Worm (Caenorhabditis elegans) whole organism, L4 larva: ENCODE data around the gene faah-1.

ENCODE experiments used
- F49E8.2 ChIP-seq: sonication (generic microtip); optimal IDR thresholded peaks from 2 replicates; lab custom pipeline; 2016; ENCODE audit warnings: missing compliant biosample characterization, mild to moderate bottlenecking, missing genetic modification characterization, borderline replicate concordance
- ctbp-1 ChIP-seq: fragments of 200-800 bp; sonication (Bioruptor generic); IDR thresholded peaks from 2 replicates; pipeline ENCODE4 v1.3.6; 2022; ENCODE audit warnings: missing genetic modification reagents, missing genetic modification characterization, missing compliant biosample characterization
- fkh-10 ChIP-seq: fragments of 150-350 bp; optimal IDR thresholded peaks from 2 replicates; lab custom pipeline; 2014; ENCODE audit warnings: missing biosample characterization, missing genetic modification reagents, missing genetic modification characterization

DNA sequence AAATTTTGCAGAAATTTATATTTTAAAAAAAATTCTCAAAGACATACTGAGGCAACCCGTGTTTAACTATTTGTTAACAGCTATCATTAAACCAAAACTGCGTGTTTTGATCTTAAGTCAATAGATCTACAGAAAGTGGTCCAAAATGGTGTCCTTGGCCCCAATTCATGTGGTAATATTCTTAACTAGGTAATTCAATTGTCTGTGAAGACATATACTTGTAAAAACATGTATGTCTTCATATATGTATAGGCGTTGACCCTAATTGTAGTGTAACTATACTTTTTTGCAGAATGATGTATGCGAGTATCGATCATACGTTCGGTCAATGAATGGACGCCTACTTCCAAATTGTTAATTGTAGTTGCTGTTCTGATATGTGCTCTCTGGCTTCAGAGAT is 10.5 kb downstream of the faah-1 start, which contains the start of gene C07G1.15:
- TF ChIP-seq F49E8.2 (tag; lab: Kevin White, UChicago) (no peak), fkh-10 (GFP tag; lab: Kevin White, UChicago) (no peak), ctbp-1 (GFP tag; lab: Robert Waterston, UW) (no peak)
